Fruit fly (Drosophila melanogaster) whole organism, embryonic: ENCODE data around the gene Pif1A.

Experiments
- BtbVII ChIP-seq: fragments of 200-800 bp; sonication (Bioruptor generic); optimal IDR thresholded peaks from 3 replicates; lab custom pipeline; 2017; ENCODE audit warnings: missing biosample characterization, mild to moderate bottlenecking, missing genetic modification characterization
- CG12071 ChIP-seq: fragments of 200-800 bp; sonication (Bioruptor generic); optimal IDR thresholded peaks from 3 replicates; lab custom pipeline; 2018; ENCODE audit warnings: missing biosample characterization, mild to moderate bottlenecking, missing genetic modification characterization
- CG12219 ChIP-seq: fragments of 200-800 bp; sonication (Bioruptor generic); optimal IDR thresholded peaks from 3 replicates; lab custom pipeline; 2018; ENCODE audit warnings: missing biosample characterization, mild to moderate bottlenecking, missing genetic modification characterization
- CG13775 ChIP-seq: fragments of 200-800 bp; sonication (Bioruptor generic); optimal IDR thresholded peaks from 3 replicates; lab custom pipeline; 2017; ENCODE audit warnings: missing biosample characterization, mild to moderate bottlenecking, missing genetic modification characterization
- CG15696 ChIP-seq: fragments of 200-800 bp; sonication (Bioruptor generic); optimal IDR thresholded peaks from 2 replicates; lab custom pipeline; 2019; ENCODE audit warnings: missing biosample characterization, mild to moderate bottlenecking, missing genetic modification characterization, moderate library complexity
- CG18011 ChIP-seq: fragments of 200-800 bp; sonication (Bioruptor generic); optimal IDR thresholded peaks from 2 replicates; lab custom pipeline; 2017; ENCODE audit warnings: missing biosample characterization, missing genetic modification characterization, mild to moderate bottlenecking, moderate library complexity, missing genotype
- CG2678 ChIP-seq: fragments of 200-800 bp; sonication (Bioruptor generic); optimal IDR thresholded peaks from 3 replicates; lab custom pipeline; 2019; ENCODE audit warnings: missing biosample characterization, mild to moderate bottlenecking, missing genetic modification characterization, moderate library complexity
- CG31365 ChIP-seq: fragments of 200-800 bp; sonication (Bioruptor generic); optimal IDR thresholded peaks from 2 replicates; lab custom pipeline; 2018; ENCODE audit warnings: missing biosample characterization, mild to moderate bottlenecking, missing genetic modification characterization
- CG31388 ChIP-seq: fragments of 200-800 bp; sonication (Bioruptor generic); optimal IDR thresholded peaks from 2 replicates; lab custom pipeline; 2016; ENCODE audit warnings: missing biosample characterization, missing genetic modification characterization
- CG34422 ChIP-seq: fragments of 200-800 bp; sonication (Bioruptor generic); IDR thresholded peaks from 3 replicates; pipeline ENCODE4 v1.3.6; 2022; ENCODE audit warnings: missing biosample characterization, missing genetic modification characterization
- CG4328 ChIP-seq: fragments of 200-800 bp; sonication (Bioruptor generic); optimal IDR thresholded peaks from 3 replicates; lab custom pipeline; 2017; ENCODE audit warnings: missing biosample characterization, missing genetic modification reagents, missing genetic modification characterization
- CG43689 ChIP-seq: fragments of 200-800 bp; sonication (Bioruptor generic); IDR thresholded peaks from 2 replicates; pipeline ENCODE4 v1.3.6; 2022; ENCODE audit warnings: missing biosample characterization, missing genetic modification characterization
- CG4617 ChIP-seq: fragments of 200-800 bp; sonication (Bioruptor generic); optimal IDR thresholded peaks from 3 replicates; lab custom pipeline; 2016; ENCODE audit warnings: missing biosample characterization, missing genetic modification characterization, borderline replicate concordance
- CG7963 ChIP-seq: fragments of 200-800 bp; sonication (Bioruptor generic); IDR thresholded peaks from 3 replicates; pipeline ENCODE4 v1.3.6; 2022; ENCODE audit warnings: missing biosample characterization, missing genetic modification characterization; ENCODE audit not compliant: partially characterized antibody
- CG8089 ChIP-seq: fragments of 200-800 bp; sonication (Bioruptor generic); optimal IDR thresholded peaks from 3 replicates; lab custom pipeline; 2016; ENCODE audit warnings: missing biosample characterization, missing genetic modification characterization
- CG8765 ChIP-seq: fragments of 200-800 bp; sonication (Bioruptor generic); IDR thresholded peaks from 2 replicates; pipeline ENCODE4 v1.3.6; 2022; ENCODE audit warnings: missing biosample characterization, missing genetic modification characterization
- CTCF ChIP-seq: fragments of 200-800 bp; sonication (Bioruptor generic); optimal IDR thresholded peaks from 2 replicates; lab custom pipeline; 2017; ENCODE audit warnings: missing biosample characterization, mild to moderate bottlenecking, missing genetic modification characterization, moderate library complexity
- Dll ChIP-seq: fragments of 200-800 bp; sonication (Bioruptor generic); IDR thresholded peaks from 4 replicates; pipeline ENCODE4 v1.3.6; 2022; ENCODE audit warnings: missing biosample characterization, missing genetic modification characterization; ENCODE audit not compliant: partially characterized antibody
- E2f1 ChIP-seq: fragments of 200-800 bp; sonication (Bioruptor generic); IDR thresholded peaks from 2 replicates; pipeline ENCODE4 v1.3.6; 2022; ENCODE audit warnings: missing biosample characterization, missing genetic modification characterization
- Eip74EF ChIP-seq, 2 experiments: fragments of 200-800 bp in 1 of 2; fragments of >200 bp in 1 of 2; sonication (Bioruptor generic) in 1 of 2; optimal IDR thresholded peaks; 2 replicates each; lab custom pipeline; 2017 to 2019; ENCODE audit warnings: missing biosample characterization in 2 of 2, missing genetic modification characterization in 2 of 2, mild to moderate bottlenecking in 1 of 2, moderate library complexity in 1 of 2
- Gug ChIP-seq: fragments of 200-800 bp; sonication (Bioruptor generic); IDR thresholded peaks from 4 replicates; pipeline ENCODE4 v1.3.6; 2022; ENCODE audit warnings: missing biosample characterization, missing genetic modification characterization
- HHEX ChIP-seq: fragments of 200-800 bp; sonication (Bioruptor generic); optimal IDR thresholded peaks from 3 replicates; lab custom pipeline; 2017; ENCODE audit warnings: missing biosample characterization, mild to moderate bottlenecking, missing genetic modification characterization, missing genetic modification reagents
- HLHmδ ChIP-seq: fragments of 200-800 bp; sonication (Bioruptor generic); optimal IDR thresholded peaks from 2 replicates; lab custom pipeline; 2018; ENCODE audit warnings: missing biosample characterization, mild to moderate bottlenecking, missing genetic modification characterization, moderate library complexity
- Hr51 ChIP-seq, 2 experiments: fragments of 200-800 bp; sonication (Bioruptor generic); optimal IDR thresholded peaks; 2 replicates in 1 of 2; 3 replicates in 1 of 2; lab custom pipeline; 2016 to 2018; ENCODE audit warnings: missing biosample characterization in 2 of 2, missing genetic modification characterization in 2 of 2, mild to moderate bottlenecking in 1 of 2, moderate library complexity in 1 of 2
- Mad ChIP-seq: fragments of 200-800 bp; sonication (Bioruptor generic); optimal IDR thresholded peaks from 2 replicates; lab custom pipeline; 2016; ENCODE audit warnings: missing biosample characterization, missing genetic modification characterization
- Mrtf ChIP-seq: fragments of 200-800 bp; sonication (Bioruptor generic); IDR thresholded peaks from 3 replicates; pipeline ENCODE4 v1.3.6; 2022; ENCODE audit warnings: missing biosample characterization, missing genetic modification characterization
- Trl ChIP-seq, 3 experiments: fragments of >200 bp in 2 of 3; fragments of 200-800 bp in 1 of 3; sonication (Bioruptor generic) in 1 of 3; optimal IDR thresholded peaks; 2 replicates in 1 of 3; 3 replicates in 2 of 3; lab custom pipeline; 2016 to 2017; ENCODE audit warnings: missing biosample characterization in 1 of 3, missing genetic modification characterization in 1 of 3
- Vsx1 ChIP-seq: fragments of 200-800 bp; sonication (Bioruptor generic); optimal IDR thresholded peaks from 2 replicates; lab custom pipeline; 2017; ENCODE audit warnings: missing biosample characterization, mild to moderate bottlenecking, missing genetic modification characterization, missing genetic modification reagents
- YL-1 ChIP-seq: fragments of 200-800 bp; sonication (Bioruptor generic); optimal IDR thresholded peaks from 3 replicates; lab custom pipeline; 2017; ENCODE audit warnings: missing biosample characterization, mild to moderate bottlenecking, missing genetic modification characterization
- cad ChIP-seq: fragments of >200 bp; optimal IDR thresholded peaks from 2 replicates; lab custom pipeline; 2017; ENCODE audit warnings: missing biosample characterization, missing genetic modification characterization
- crol ChIP-seq: fragments of 200-800 bp; sonication (Bioruptor generic); IDR thresholded peaks from 2 replicates; pipeline ENCODE4 v1.3.6; 2022; ENCODE audit warnings: missing biosample characterization, missing genetic modification characterization
- en ChIP-seq: fragments of 200-800 bp; sonication (Bioruptor generic); optimal IDR thresholded peaks from 2 replicates; lab custom pipeline; 2016; ENCODE audit warnings: missing biosample characterization, missing genetic modification characterization
- eyg ChIP-seq: fragments of 200-800 bp; sonication (Bioruptor generic); optimal IDR thresholded peaks from 3 replicates; lab custom pipeline; 2016; ENCODE audit warnings: missing biosample characterization, missing genetic modification characterization
- fd3F ChIP-seq: fragments of 200-800 bp; sonication (Bioruptor generic); optimal IDR thresholded peaks from 2 replicates; lab custom pipeline; 2018; ENCODE audit warnings: missing biosample characterization, mild to moderate bottlenecking, missing genetic modification characterization, moderate library complexity
- fd96Cb ChIP-seq: fragments of 200-800 bp; sonication (Bioruptor generic); optimal IDR thresholded peaks from 2 replicates; lab custom pipeline; 2018; ENCODE audit warnings: missing biosample characterization, mild to moderate bottlenecking, missing genetic modification characterization, moderate library complexity
- ftz-f1 ChIP-seq: fragments of 200-800 bp; sonication (Bioruptor generic); optimal IDR thresholded peaks from 2 replicates; lab custom pipeline; 2016; ENCODE audit warnings: missing biosample characterization, missing genetic modification characterization
- fu2 ChIP-seq: fragments of 200-800 bp; sonication (Bioruptor generic); optimal IDR thresholded peaks from 2 replicates; lab custom pipeline; 2016; ENCODE audit warnings: missing biosample characterization, missing genetic modification characterization
- gcm ChIP-seq: fragments of 200-800 bp; sonication (Bioruptor generic); optimal IDR thresholded peaks from 2 replicates; lab custom pipeline; 2019; ENCODE audit warnings: missing biosample characterization, mild to moderate bottlenecking, missing genetic modification characterization, moderate library complexity
- knrl ChIP-seq: fragments of 200-800 bp; sonication (Bioruptor generic); IDR thresholded peaks from 3 replicates; pipeline ENCODE4 v1.3.6; 2022; ENCODE audit warnings: missing biosample characterization, missing genetic modification characterization; ENCODE audit not compliant: partially characterized antibody
- lov ChIP-seq, 2 experiments: fragments of 200-800 bp in 1 of 2; fragments of >200 bp in 1 of 2; sonication (Bioruptor generic) in 1 of 2; IDR thresholded peaks in 1 of 2; optimal IDR thresholded peaks in 1 of 2; 2 replicates in 1 of 2; 3 replicates in 1 of 2; pipeline versions ENCODE4 v1.3.6 to Lab custom; 2017 to 2022; ENCODE audit warnings: missing biosample characterization in 1 of 2, missing genetic modification characterization in 1 of 2
- nerfin-1 ChIP-seq: fragments of 200-800 bp; sonication (Bioruptor generic); optimal IDR thresholded peaks from 3 replicates; lab custom pipeline; 2019; ENCODE audit warnings: missing biosample characterization, mild to moderate bottlenecking, missing genetic modification characterization, moderate library complexity
- org-1 ChIP-seq: fragments of 200-800 bp; sonication (Bioruptor generic); optimal IDR thresholded peaks from 2 replicates; lab custom pipeline; 2017; ENCODE audit warnings: missing biosample characterization, missing genetic modification characterization
- pum ChIP-seq: fragments of 200-800 bp; sonication (Bioruptor generic); optimal IDR thresholded peaks from 2 replicates; lab custom pipeline; 2016; ENCODE audit warnings: missing biosample characterization, missing genetic modification characterization
- rib ChIP-seq: fragments of 200-800 bp; sonication (Bioruptor generic); IDR thresholded peaks from 2 replicates; pipeline ENCODE4 v1.3.6; 2022; ENCODE audit warnings: missing biosample characterization, missing genetic modification characterization
- sens-2 ChIP-seq: fragments of 200-800 bp; sonication (Bioruptor generic); IDR thresholded peaks from 2 replicates; pipeline ENCODE4 v1.3.6; 2022; ENCODE audit warnings: missing biosample characterization, missing genetic modification characterization
- sug ChIP-seq: fragments of 200-800 bp; optimal IDR thresholded peaks from 2 replicates; lab custom pipeline; 2019; ENCODE audit warnings: missing biosample characterization, mild to moderate bottlenecking, missing genetic modification characterization, moderate library complexity
- twi ChIP-seq: fragments of 200-800 bp; optimal IDR thresholded peaks from 2 replicates; lab custom pipeline; 2019; ENCODE audit warnings: missing biosample characterization, mild to moderate bottlenecking, missing genetic modification characterization, moderate library complexity
- unc-4 ChIP-seq: fragments of 200-800 bp; sonication (Bioruptor generic); IDR thresholded peaks from 2 replicates; pipeline ENCODE4 v1.3.6; 2022; ENCODE audit warnings: missing biosample characterization, missing genetic modification characterization; ENCODE audit not compliant: partially characterized antibody
- wor ChIP-seq: fragments of 200-800 bp; sonication (Bioruptor generic); IDR thresholded peaks from 2 replicates; pipeline ENCODE4 v1.3.6; 2022; ENCODE audit warnings: missing biosample characterization, missing genetic modification characterization

Pif1A gene

DNA sequence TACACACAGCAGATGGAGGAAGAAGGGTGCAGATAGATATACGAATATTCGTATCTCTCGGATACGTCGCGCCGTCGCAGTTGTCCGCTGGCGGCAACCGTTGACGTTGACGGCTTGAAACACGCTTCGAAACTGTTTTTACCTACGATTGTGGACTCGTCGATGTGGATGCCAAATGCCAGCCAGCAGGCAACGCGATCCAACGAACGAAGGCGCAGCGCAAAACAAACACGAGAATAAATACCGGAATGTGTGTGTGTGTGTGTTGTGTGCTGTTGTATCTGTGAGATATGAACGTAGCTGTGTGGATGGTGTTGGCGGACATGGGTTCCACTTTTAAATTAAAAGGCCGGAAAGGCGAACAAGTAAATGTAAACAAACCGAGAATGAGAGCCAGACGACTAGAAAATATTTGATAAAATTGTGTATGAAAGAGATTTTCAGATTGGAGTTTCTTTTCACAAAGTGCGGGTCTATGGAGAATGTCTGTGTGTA is 45.2 kb upstream of the Pif1A start (continued):
- TF ChIP-seq HHEX (GFP tag; lab: Kevin White, UChicago) (peak; percentile 73), CG13775 (GFP tag; lab: Kevin White, UChicago) (peak; percentile 8), CG15696 (tag; lab: Kevin White, UChicago) (peak; percentile 30), fd96Cb (no peak), CG8089 (GFP tag; lab: Kevin White, UChicago) (peak; percentile 5), BtbVII (GFP tag; lab: Kevin White, UChicago) (peak; percentile 69), unc-4 (GFP tag; lab: Robert Waterston, UW) (peak; percentile 42; the same call in 1 of the 2 replicates), CG12071 (GFP tag; lab: Kevin White, UChicago) (peak; percentile 80), eyg (GFP tag; lab: Kevin White, UChicago) (peak; percentile 39), nerfin-1 (tag; lab: Kevin White, UChicago) (peak; percentile 81), sug (tag; lab: Kevin White, UChicago) (peak; percentile 55), CG34422 (GFP tag; lab: Robert Waterston, UW) (peak; percentile 66; the same call in 1 of the 3 replicates), CG2678 (peak; percentile 63), en (GFP tag; lab: Kevin White, UChicago) (no peak), Trl (optimal IDR thresholded peaks at IDR 0.05; lab: Kevin White, UChicago) (peak in 1 of 2 experiments; percentile 28), Trl (GFP tag; optimal IDR thresholded peaks at IDR 0.05; lab: Kevin White, UChicago) (peak; percentile 39), YL-1 (GFP tag; lab: Kevin White, UChicago) (peak; percentile 49), CG7963 (no peak), HLHmδ (GFP tag; lab: Kevin White, UChicago) (peak; percentile 93), lov (optimal IDR thresholded peaks at IDR 0.05; lab: Kevin White, UChicago) (no peak), lov (GFP tag; IDR thresholded peaks at IDR 0.05; lab: Robert Waterston, UW) (peak; percentile 80; the same call in 2 of the 3 replicates), CG4328 (GFP tag; lab: Kevin White, UChicago) (peak; percentile 31), E2f1 (GFP tag; lab: Robert Waterston, UW) (peak; percentile 8; the same call in 1 of the 2 replicates), org-1 (GFP tag; lab: Kevin White, UChicago) (peak; percentile 53), Hr51 (GFP tag; optimal IDR thresholded peaks at IDR 0.05; lab: Kevin White, UChicago) (peak; percentile 23 to 35), rib (peak; percentile 50), Gug (GFP tag; lab: Robert Waterston, UW) (no peak), CG12219 (GFP tag; lab: Kevin White, UChicago) (peak; percentile 63), CG8765 (GFP tag; lab: Robert Waterston, UW) (no peak), cad (GFP tag; lab: Kevin White, UChicago) (no peak), wor (no peak), CG4617 (GFP tag; lab: Kevin White, UChicago) (no peak), twi (tag; lab: Kevin White, UChicago) (peak; percentile 48), CG18011 (peak; percentile 53), Mrtf (no peak), Vsx1 (GFP tag; lab: Kevin White, UChicago) (peak; percentile 82), crol (GFP tag; lab: Robert Waterston, UW) (peak; percentile 32; the same call in 1 of the 2 replicates), Mad (no peak), CG43689 (no peak), fd3F (GFP tag; lab: Kevin White, UChicago) (no peak), CTCF (no peak), CG31365 (peak; percentile 70), Eip74EF (GFP tag; optimal IDR thresholded peaks at IDR 0.05; lab: Kevin White, UChicago) (peak in 1 of 2 experiments; percentile 78), ftz-f1 (GFP tag; lab: Kevin White, UChicago) (peak; percentile 35), knrl (GFP tag; lab: Robert Waterston, UW) (no peak; the same call in 2 of the 3 replicates), Dll (GFP tag; lab: Robert Waterston, UW) (0 out of 4 replicates have a peak, but pooled peaks have one; percentile 26), fu2 (GFP tag; lab: Kevin White, UChicago) (no peak), gcm (GFP tag; lab: Kevin White, UChicago) (peak; percentile 94), sens-2 (GFP tag; lab: Robert Waterston, UW) (no peak), pum (GFP tag; lab: Kevin White, UChicago) (no peak), CG31388 (GFP tag; lab: Kevin White, UChicago) (no peak)
